Worm (Caenorhabditis elegans) whole organism, midembryonic: ENCODE results near the gene T02C5.1.

Experiments
- T22C8.4 ChIP-seq: fragments of 200-800 bp; sonication (Bioruptor generic); IDR thresholded peaks from 2 replicates; pipeline ENCODE4 v1.3.6; 2022; ENCODE audit warnings: missing genetic modification characterization, missing compliant biosample characterization
- cog-1 ChIP-seq: sonication (generic microtip); optimal IDR thresholded peaks from 2 replicates; lab custom pipeline; 2016; ENCODE audit warnings: missing genetic modification characterization, missing compliant biosample characterization
- flt-1 ChIP-seq: fragments of 200-800 bp; sonication (Bioruptor generic); IDR thresholded peaks from 2 replicates; pipeline ENCODE4 v1.3.6; 2022; ENCODE audit warnings: missing genetic modification characterization, missing compliant biosample characterization
- med-1 ChIP-seq: sonication (generic microtip); optimal IDR thresholded peaks from 2 replicates; lab custom pipeline; 2017; ENCODE audit warnings: missing genetic modification characterization, mild to moderate bottlenecking, missing compliant biosample characterization, antibody characterized with exemption, missing genetic modification reagents; ENCODE audit not compliant: insufficient read depth
- ref-1 ChIP-seq: fragments of 200-800 bp; sonication (Bioruptor generic); conservative IDR thresholded peaks from 2 replicates; pipeline ENCODE4 v1.3.6; 2022; ENCODE audit warnings: missing genetic modification reagents, missing genetic modification characterization, missing compliant biosample characterization
- tab-1 ChIP-seq: fragments of 200-800 bp; sonication (Bioruptor generic); IDR thresholded peaks from 2 replicates; pipeline ENCODE4 v1.3.6; 2022; ENCODE audit warnings: missing genetic modification characterization, missing compliant biosample characterization
- ztf-23 ChIP-seq: fragments of 200-800 bp; sonication (Bioruptor generic); IDR thresholded peaks from 2 replicates; pipeline ENCODE4 v1.3.6; 2022; ENCODE audit warnings: missing genetic modification reagents, missing genetic modification characterization, missing compliant biosample characterization
- ztf-29 ChIP-seq: fragments of 200-800 bp; sonication (Bioruptor generic); IDR thresholded peaks from 2 replicates; pipeline ENCODE4 v1.3.6; 2022; ENCODE audit warnings: missing genetic modification reagents, missing genetic modification characterization, missing compliant biosample characterization

- TF ChIP-seq tab-1: no peak
- no peak for TF ChIP-seq T22C8.4 (GFP tag; lab: Robert Waterston, UW)
- no peak for TF ChIP-seq med-1
- no peak for TF ChIP-seq ztf-23 (GFP tag; lab: Robert Waterston, UW)
- TF ChIP-seq ztf-29 (GFP tag; lab: Robert Waterston, UW): no peak
- no peak for TF ChIP-seq cog-1 (tag; lab: Kevin White, UChicago)
- no peak for TF ChIP-seq ref-1 (GFP tag; lab: Robert Waterston, UW)
- no peak for TF ChIP-seq flt-1 (GFP tag; lab: Robert Waterston, UW)
These were observed 14.5 kb downstream of the T02C5.1 start for ce11 chrX:2709183-2709582.
